Worm (Caenorhabditis elegans) whole organism, young adult: Measurements from ENCODE around the gene coa-1.

ENCODE experiments used
- B0019.2 ChIP-seq: fragments of 200-800 bp; sonication (Bioruptor generic); conservative IDR thresholded peaks from 2 replicates; pipeline ENCODE4 v1.3.6; 2022; ENCODE audit warnings: missing genetic modification reagents, missing genetic modification characterization, missing compliant biosample characterization
- D2030.7 ChIP-seq: fragments of 200-800 bp; sonication (Bioruptor generic); IDR thresholded peaks from 2 replicates; pipeline ENCODE4 v1.3.6; 2022; ENCODE audit warnings: missing genetic modification reagents, missing genetic modification characterization, missing compliant biosample characterization
- F10E7.11 ChIP-seq: sonication (generic microtip); optimal IDR thresholded peaks from 2 replicates; lab custom pipeline; 2017; ENCODE audit warnings: mild to moderate bottlenecking, missing genetic modification characterization, moderate library complexity, missing compliant biosample characterization
- F49E8.2 ChIP-seq: sonication (generic microtip); optimal IDR thresholded peaks from 3 replicates; lab custom pipeline; 2017; ENCODE audit warnings: missing genetic modification characterization, mild to moderate bottlenecking, missing compliant biosample characterization, antibody characterized with exemption, moderate library complexity; ENCODE audit not compliant: insufficient read depth
- Y53F4B.3 ChIP-seq: fragments of 200-800 bp; sonication (Bioruptor generic); IDR thresholded peaks from 2 replicates; pipeline ENCODE4 v1.3.6; 2022; ENCODE audit warnings: missing genetic modification reagents, missing genetic modification characterization, missing compliant biosample characterization
- Y67H2A.10 ChIP-seq: fragments of 200-800 bp; sonication (Bioruptor generic); conservative IDR thresholded peaks from 2 replicates; pipeline ENCODE4 v1.3.6; 2022; ENCODE audit warnings: missing genetic modification reagents, missing genetic modification characterization, missing compliant biosample characterization
- Y79H2A.3 ChIP-seq: fragments of 200-800 bp; sonication (Bioruptor generic); conservative IDR thresholded peaks from 2 replicates; pipeline ENCODE4 v1.3.6; 2022; ENCODE audit warnings: missing genetic modification reagents, missing genetic modification characterization, missing compliant biosample characterization
- Y95B8A.8 ChIP-seq: fragments of 200-800 bp; sonication (Bioruptor generic); IDR thresholded peaks from 2 replicates; pipeline ENCODE4 v1.3.6; 2022; ENCODE audit warnings: missing genetic modification reagents, missing genetic modification characterization, missing compliant biosample characterization
- aptf-2 ChIP-seq: fragments of 200-800 bp; sonication (Bioruptor generic); conservative IDR thresholded peaks from 2 replicates; pipeline ENCODE4 v1.3.6; 2022; ENCODE audit warnings: missing genetic modification reagents, missing genetic modification characterization, missing compliant biosample characterization
- athp-1 ChIP-seq: sonication (generic microtip); optimal IDR thresholded peaks from 2 replicates; lab custom pipeline; 2017; ENCODE audit warnings: mild to moderate bottlenecking, missing genetic modification characterization, missing compliant biosample characterization
- attf-3 ChIP-seq: fragments of 200-800 bp; sonication (Bioruptor generic); conservative IDR thresholded peaks from 2 replicates; pipeline ENCODE4 v1.3.6; 2022; ENCODE audit warnings: missing genetic modification reagents, missing genetic modification characterization, missing compliant biosample characterization
- bed-1 ChIP-seq: fragments of 200-800 bp; sonication (Bioruptor generic); IDR thresholded peaks from 2 replicates; pipeline ENCODE4 v1.3.6; 2022; ENCODE audit warnings: missing genetic modification reagents, missing genetic modification characterization, missing compliant biosample characterization
- ceh-79 ChIP-seq: sonication (generic microtip); optimal IDR thresholded peaks from 2 replicates; lab custom pipeline; 2017; ENCODE audit warnings: mild to moderate bottlenecking, missing genetic modification characterization, missing compliant biosample characterization
- dox-1 ChIP-seq: fragments of 200-800 bp; sonication (Bioruptor generic); IDR thresholded peaks from 2 replicates; pipeline ENCODE4 v1.3.6; 2022; ENCODE audit warnings: missing genetic modification reagents, missing genetic modification characterization, missing compliant biosample characterization
- efl-1 ChIP-seq: fragments of 150-350 bp; optimal IDR thresholded peaks from 2 replicates; lab custom pipeline; 2014; ENCODE audit warnings: missing biosample characterization, missing genetic modification reagents, missing genetic modification characterization
- ets-4 ChIP-seq: fragments of 200-800 bp; sonication (Bioruptor generic); optimal IDR thresholded peaks from 2 replicates; lab custom pipeline; 2018; ENCODE audit warnings: mild to moderate bottlenecking, missing genetic modification characterization, missing compliant biosample characterization
- gei-17 ChIP-seq: fragments of 200-800 bp; sonication (Bioruptor generic); optimal IDR thresholded peaks from 2 replicates; lab custom pipeline; 2018; ENCODE audit warnings: mild to moderate bottlenecking, missing genetic modification characterization, missing compliant biosample characterization
- hlh-12 ChIP-seq: sonication (generic microtip); optimal IDR thresholded peaks from 2 replicates; lab custom pipeline; 2016; ENCODE audit warnings: missing genetic modification characterization, missing compliant biosample characterization
- hmg-20 ChIP-seq: fragments of 200-800 bp; sonication (Bioruptor generic); IDR thresholded peaks from 2 replicates; pipeline ENCODE4 v1.3.6; 2022; ENCODE audit warnings: missing genetic modification reagents, missing genetic modification characterization, missing compliant biosample characterization
- hrde-1 ChIP-seq: sonication (generic microtip); optimal IDR thresholded peaks from 2 replicates; lab custom pipeline; 2016; ENCODE audit warnings: missing genetic modification characterization, mild to moderate bottlenecking, missing compliant biosample characterization, moderate library complexity, missing genotype, missing genetic modification reagents, borderline replicate concordance
- lin-35 ChIP-seq, 3 experiments: fragments of 150-350 bp in 2 of 3; sonication (generic microtip) in 1 of 3; optimal IDR thresholded peaks; 2 replicates each; lab custom pipeline; 2014 to 2018; ENCODE audit warnings: missing biosample characterization in 3 of 3, missing genetic modification characterization in 3 of 3, missing genetic modification reagents in 3 of 3
- lin-54 ChIP-seq: fragments of 200-800 bp; sonication (Bioruptor generic); optimal IDR thresholded peaks from 2 replicates; lab custom pipeline; 2018; ENCODE audit warnings: mild to moderate bottlenecking, missing genetic modification characterization, missing compliant biosample characterization
- lir-1 ChIP-seq: fragments of 200-800 bp; sonication (Bioruptor generic); conservative IDR thresholded peaks from 2 replicates; pipeline ENCODE4 v1.3.6; 2022; ENCODE audit warnings: missing genetic modification reagents, missing genetic modification characterization, missing compliant biosample characterization
- lsy-27 ChIP-seq: sonication (generic microtip); optimal IDR thresholded peaks from 2 replicates; lab custom pipeline; 2017; ENCODE audit warnings: missing genetic modification characterization, mild to moderate bottlenecking, missing compliant biosample characterization, antibody characterized with exemption, missing genotype, borderline replicate concordance; ENCODE audit not compliant: insufficient read depth
- madf-10 ChIP-seq: sonication (generic microtip); optimal IDR thresholded peaks from 2 replicates; lab custom pipeline; 2016; ENCODE audit warnings: mild to moderate bottlenecking, missing genetic modification characterization, missing compliant biosample characterization
- madf-3 ChIP-seq: fragments of 200-800 bp; sonication (Bioruptor generic); IDR thresholded peaks from 2 replicates; pipeline ENCODE4 v1.3.6; 2022; ENCODE audit warnings: missing genetic modification reagents, missing genetic modification characterization, missing compliant biosample characterization
- mes-4 ChIP-seq: sonication (generic microtip); optimal IDR thresholded peaks from 2 replicates; lab custom pipeline; 2016; ENCODE audit warnings: missing genotype, missing genetic modification characterization, missing compliant biosample characterization
- nhr-179 ChIP-seq: sonication (generic microtip); optimal IDR thresholded peaks from 2 replicates; lab custom pipeline; 2016; ENCODE audit warnings: mild to moderate bottlenecking, missing genetic modification characterization, missing compliant biosample characterization
- nhr-27 ChIP-seq: fragments of 200-800 bp; sonication (Bioruptor generic); optimal IDR thresholded peaks from 2 replicates; lab custom pipeline; 2018; ENCODE audit warnings: mild to moderate bottlenecking, missing genetic modification characterization, moderate library complexity, missing compliant biosample characterization
- nhr-80 ChIP-seq: sonication (generic microtip); optimal IDR thresholded peaks from 2 replicates; lab custom pipeline; 2016; ENCODE audit warnings: missing genetic modification characterization, missing compliant biosample characterization
- nhr-90 ChIP-seq: sonication (generic microtip); optimal IDR thresholded peaks from 2 replicates; lab custom pipeline; 2016; ENCODE audit warnings: missing genotype, mild to moderate bottlenecking, missing genetic modification characterization, missing compliant biosample characterization
- repo-1 ChIP-seq: sonication (generic microtip); optimal IDR thresholded peaks from 2 replicates; lab custom pipeline; 2017; ENCODE audit warnings: mild to moderate bottlenecking, missing genetic modification characterization, missing compliant biosample characterization
- sdz-38 ChIP-seq: sonication (generic microtip); optimal IDR thresholded peaks from 2 replicates; lab custom pipeline; 2016; ENCODE audit warnings: missing genotype, missing genetic modification characterization, missing compliant biosample characterization
- snpc-1.1 ChIP-seq: sonication (generic microtip); optimal IDR thresholded peaks from 2 replicates; lab custom pipeline; 2017; ENCODE audit warnings: missing genetic modification characterization, mild to moderate bottlenecking, missing compliant biosample characterization, antibody characterized with exemption, moderate library complexity, missing genotype, missing genetic modification reagents; ENCODE audit not compliant: insufficient read depth
- snpc-1.3 ChIP-seq: sonication (generic microtip); optimal IDR thresholded peaks from 2 replicates; lab custom pipeline; 2017; ENCODE audit warnings: missing genetic modification characterization, mild to moderate bottlenecking, missing compliant biosample characterization, antibody characterized with exemption, moderate library complexity, missing genotype, missing genetic modification reagents; ENCODE audit not compliant: insufficient read depth
- tbp1 ChIP-seq: fragments of 200-800 bp; sonication (Bioruptor generic); optimal IDR thresholded peaks from 2 replicates; lab custom pipeline; 2018; ENCODE audit warnings: mild to moderate bottlenecking, missing genetic modification characterization, missing compliant biosample characterization
- tbx-9 ChIP-seq: sonication (generic microtip); optimal IDR thresholded peaks from 2 replicates; lab custom pipeline; 2016; ENCODE audit warnings: borderline replicate concordance, missing genetic modification characterization, inconsistent platforms, missing compliant biosample characterization
- unc-130 ChIP-seq: sonication (generic microtip); optimal IDR thresholded peaks from 2 replicates; lab custom pipeline; 2016; ENCODE audit warnings: missing genetic modification reagents, missing genetic modification characterization, missing compliant biosample characterization
- unc-62 ChIP-seq: fragments of 150-350 bp; optimal IDR thresholded peaks from 2 replicates; lab custom pipeline; 2014; ENCODE audit warnings: missing biosample characterization, missing genetic modification reagents, missing genetic modification characterization
- xnd-1 ChIP-seq: sonication (generic microtip); optimal IDR thresholded peaks from 2 replicates; lab custom pipeline; 2016; ENCODE audit warnings: missing genotype, missing genetic modification reagents, missing genetic modification characterization, missing compliant biosample characterization
- ztf-18 ChIP-seq: sonication (generic microtip); optimal IDR thresholded peaks from 2 replicates; lab custom pipeline; 2016; ENCODE audit warnings: missing genotype, mild to moderate bottlenecking, missing genetic modification characterization, missing compliant biosample characterization
- ztf-25 ChIP-seq: fragments of 200-800 bp; sonication (Bioruptor generic); IDR thresholded peaks from 2 replicates; pipeline ENCODE4 v1.3.6; 2022; ENCODE audit warnings: missing genetic modification reagents, missing genetic modification characterization, missing compliant biosample characterization
- ztf-3 ChIP-seq: fragments of 200-800 bp; sonication (Bioruptor generic); optimal IDR thresholded peaks from 2 replicates; lab custom pipeline; 2018; ENCODE audit warnings: mild to moderate bottlenecking, missing genetic modification characterization, missing compliant biosample characterization
- ztf-6 ChIP-seq: fragments of 200-800 bp; sonication (Bioruptor generic); IDR thresholded peaks from 2 replicates; pipeline ENCODE4 v1.3.6; 2022; ENCODE audit warnings: missing genetic modification reagents, missing genetic modification characterization, missing compliant biosample characterization

Gene coa-1

DNA sequence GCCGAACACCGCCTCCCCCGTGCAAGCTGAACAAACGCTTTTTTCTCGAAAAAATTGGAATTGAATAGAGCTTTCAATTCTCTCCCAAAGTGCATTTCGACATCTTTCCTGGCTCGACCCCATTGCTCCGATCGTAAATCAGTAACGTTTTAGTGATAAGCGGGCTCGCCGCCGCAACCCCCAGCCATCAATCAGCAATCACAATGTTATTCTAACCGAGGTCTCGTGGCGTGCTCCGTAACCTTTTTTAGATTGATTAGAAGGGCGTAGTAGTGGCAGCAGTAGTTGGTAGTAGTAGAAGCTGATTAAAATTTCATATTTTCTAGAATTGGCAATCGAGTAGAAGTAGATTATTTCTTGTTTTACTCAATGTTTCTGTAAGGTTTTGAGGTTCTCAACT lies 17.8 kb upstream of the coa-1 start (continued):
- TF ChIP-seq nhr-179 = no peak
- no peak for TF ChIP-seq hlh-12 (tag; lab: Kevin White, UChicago)

DNA sequence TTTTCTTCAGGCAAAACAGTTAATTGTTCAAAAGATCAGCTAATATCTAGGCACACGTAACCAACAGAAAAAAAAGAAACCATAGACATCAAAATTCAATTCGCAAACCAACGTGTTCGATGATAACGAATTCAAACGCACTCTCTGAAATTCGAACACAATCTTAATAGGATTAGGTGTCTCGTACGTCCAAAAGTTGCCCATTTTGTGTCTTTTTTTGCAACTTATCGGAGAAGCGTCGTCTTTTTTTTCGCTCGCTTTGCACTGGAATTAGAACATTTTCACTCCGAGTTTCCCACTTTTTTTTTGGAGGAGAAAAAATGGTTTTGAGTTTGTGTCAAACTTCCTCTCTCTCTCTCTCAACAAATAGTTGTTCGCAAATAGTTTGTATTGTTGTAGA lies 16.0 kb upstream of the coa-1 start:
- TF ChIP-seq nhr-80 (tag; lab: Kevin White, UChicago) = peak; percentile 73
- TF ChIP-seq efl-1 (GFP tag; lab: Kevin White, UChicago) = no peak

DNA sequence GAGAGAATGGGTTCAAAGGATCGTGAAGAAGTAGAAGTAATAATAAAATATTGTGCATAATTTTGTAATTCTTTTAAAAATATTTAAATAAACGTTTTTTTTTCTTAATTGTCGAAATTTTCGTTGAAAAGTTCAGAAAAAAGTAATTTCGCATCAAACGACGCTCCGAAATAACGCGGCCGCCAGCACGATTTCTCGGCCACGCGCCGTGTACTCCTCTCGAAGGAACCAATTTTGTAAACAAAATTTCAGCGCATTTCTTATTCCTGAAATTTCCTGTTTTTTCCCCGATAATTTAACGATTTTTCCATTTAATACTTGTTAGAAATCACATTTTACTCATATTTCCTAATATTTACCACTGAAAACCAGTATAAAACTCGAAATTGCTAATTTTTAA lies 13.1 kb upstream of the coa-1 start, which contains the start of gene Y38C1AA.12:
Gene Y38C1AA.12, plus strand, starts transcription at position 211 of the 400 bp plus-strand sequence.
- peak; percentile 94 for TF ChIP-seq attf-3 (GFP tag; lab: Robert Waterston, UW)
- TF ChIP-seq ztf-25 (GFP tag; lab: Robert Waterston, UW) = peak; percentile 83; the same call in 1 of the 2 replicates
- TF ChIP-seq mes-4 (tag; lab: Kevin White, UChicago) = no peak
- peak; percentile 66; the same call in 1 of the 2 replicates for TF ChIP-seq Y67H2A.10 (GFP tag; lab: Robert Waterston, UW)
- peak; percentile 87 for TF ChIP-seq madf-3 (GFP tag; lab: Robert Waterston, UW)
- no peak for TF ChIP-seq ztf-6 (GFP tag; lab: Robert Waterston, UW)
- no peak for TF ChIP-seq ztf-3
- no peak for TF ChIP-seq ceh-79 (tag; lab: Kevin White, UChicago)
- TF ChIP-seq gei-17 (GFP tag; lab: Kevin White, UChicago) = no peak
- no peak for TF ChIP-seq B0019.2 (GFP tag; lab: Robert Waterston, UW)
- no peak for TF ChIP-seq repo-1
- TF ChIP-seq madf-10 = peak; percentile 69
- TF ChIP-seq F10E7.11 = peak; percentile 46
- peak; percentile 89 for TF ChIP-seq unc-130 (GFP tag; lab: Kevin White, UChicago)
- TF ChIP-seq Y53F4B.3 (GFP tag; lab: Robert Waterston, UW) = no peak
- TF ChIP-seq nhr-27 (tag; lab: Kevin White, UChicago) = no peak
- TF ChIP-seq lir-1 = 0 out of 2 replicates have a peak, but pooled peaks have one; percentile 40
- peak; percentile 54; the same call in 1 of the 2 replicates for TF ChIP-seq Y79H2A.3 (GFP tag; lab: Robert Waterston, UW)
- TF ChIP-seq Y95B8A.8 (GFP tag; lab: Robert Waterston, UW) = no peak
- TF ChIP-seq D2030.7 (GFP tag; lab: Robert Waterston, UW) = peak; percentile 87
- no peak for TF ChIP-seq ets-4
- TF ChIP-seq lin-35 (GFP tag; optimal IDR thresholded peaks at IDR 0.05; lab: Kevin White, UChicago) = peak in 1 of 3 experiments; percentile 36
- peak; percentile 65 for TF ChIP-seq lin-54
- no peak for TF ChIP-seq bed-1 (GFP tag; lab: Robert Waterston, UW)
- no peak for TF ChIP-seq xnd-1 (tag; lab: Kevin White, UChicago)
- TF ChIP-seq snpc-1.3 (tag; lab: Kevin White, UChicago) = no peak
- TF ChIP-seq tbx-9 = no peak
- TF ChIP-seq F49E8.2 (tag; lab: Kevin White, UChicago) = no peak
- no peak for TF ChIP-seq lsy-27 (tag; lab: Kevin White, UChicago)
- peak; percentile 86 for TF ChIP-seq dox-1 (GFP tag; lab: Robert Waterston, UW)
- TF ChIP-seq sdz-38 (tag; lab: Kevin White, UChicago) = no peak
- TF ChIP-seq hlh-12 (tag; lab: Kevin White, UChicago) = peak; percentile 23
- TF ChIP-seq ztf-18 (tag; lab: Kevin White, UChicago) = peak; percentile 26
- TF ChIP-seq hrde-1 (tag; lab: Kevin White, UChicago) = peak; percentile 44
- TF ChIP-seq snpc-1.1 (tag; lab: Kevin White, UChicago) = peak; percentile 22
- no peak for TF ChIP-seq nhr-90 (tag; lab: Kevin White, UChicago)
- peak; percentile 40 for TF ChIP-seq tbp1 (GFP tag; lab: Kevin White, UChicago)
- peak; percentile 63; the same call in 1 of the 2 replicates for TF ChIP-seq hmg-20 (GFP tag; lab: Robert Waterston, UW)
- peak; percentile 61; the same call in 1 of the 2 replicates for TF ChIP-seq aptf-2 (GFP tag; lab: Robert Waterston, UW)
- TF ChIP-seq unc-62 (GFP tag; lab: Kevin White, UChicago) = no peak
- TF ChIP-seq athp-1 (tag; lab: Kevin White, UChicago) = peak; percentile 77
